Fruit fly (Drosophila melanogaster): ENCODE data around the gene Wnt5.

Wnt5 gene

DNA sequence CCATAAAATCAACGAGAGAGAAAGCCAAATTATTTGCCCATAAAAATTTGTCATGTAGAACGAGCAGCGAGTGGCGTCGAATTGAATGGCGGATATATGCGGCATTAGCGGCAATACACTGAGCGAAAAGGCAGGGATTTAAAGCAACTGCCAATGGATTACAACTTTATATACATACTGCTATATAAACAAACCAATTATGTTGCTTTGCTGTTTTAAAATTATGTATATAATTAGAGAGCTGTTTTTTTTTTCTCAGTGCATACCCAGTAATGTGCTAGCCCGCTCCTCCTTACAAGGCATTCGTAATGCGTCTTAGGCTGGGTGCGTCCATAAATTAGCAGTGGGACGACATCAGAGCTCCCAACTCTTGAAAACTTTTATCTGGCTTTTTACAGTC, 37.3 kb downstream of the Wnt5 start (continued):
- no peak for TF ChIP-seq ems (GFP tag; optimal IDR thresholded peaks at IDR 0.05)
- TF ChIP-seq inv (GFP tag; IDR thresholded peaks at IDR 0.05; ENCODE audit: partially characterized antibody) = no peak
- TF ChIP-seq ATbp (GFP tag; optimal IDR thresholded peaks at IDR 0.05) = no peak
- TF ChIP-seq CG32767 (GFP tag; IDR thresholded peaks at IDR 0.05) = no peak
- TF ChIP-seq Dref (GFP tag; IDR thresholded peaks at IDR 0.05) = no peak
- no peak for TF ChIP-seq otp (GFP tag; IDR thresholded peaks at IDR 0.05)
- TF ChIP-seq grau (tag; optimal IDR thresholded peaks at IDR 0.05) = no peak
- TF ChIP-seq CG2875 (GFP tag; optimal IDR thresholded peaks at IDR 0.05) = no peak
- TF ChIP-seq Dll (GFP tag; IDR thresholded peaks at IDR 0.05; ENCODE audit: partially characterized antibody) = no peak
- no peak for TF ChIP-seq twi (tag; optimal IDR thresholded peaks at IDR 0.05)
- no peak for TF ChIP-seq CG10462 (GFP tag; optimal IDR thresholded peaks at IDR 0.05)
- peak; percentile 62 for TF ChIP-seq lab (GFP tag; optimal IDR thresholded peaks at IDR 0.05)
- no peak for TF ChIP-seq Trl (optimal IDR thresholded peaks at IDR 0.05)
- no peak for TF ChIP-seq Trl (GFP tag; optimal IDR thresholded peaks at IDR 0.05)
- TF ChIP-seq CG2116 (GFP tag; optimal IDR thresholded peaks at IDR 0.05) = no peak
- peak; percentile 23 for TF ChIP-seq tin (GFP tag; optimal IDR thresholded peaks at IDR 0.05)
- TF ChIP-seq CG18599 (GFP tag; optimal IDR thresholded peaks at IDR 0.05) = peak; percentile 71
- no peak for TF ChIP-seq Nf-YC (tag; optimal IDR thresholded peaks at IDR 0.05)
- no peak for TF ChIP-seq mam (GFP tag; optimal IDR thresholded peaks at IDR 0.05)
- TF ChIP-seq kah (GFP tag; optimal IDR thresholded peaks at IDR 0.05) = no peak
- TF ChIP-seq CG10147 (GFP tag; optimal IDR thresholded peaks at IDR 0.05) = no peak
- no peak for TF ChIP-seq CrebB (tag; optimal IDR thresholded peaks at IDR 0.05)
- no peak for TF ChIP-seq bbx (GFP tag; IDR thresholded peaks at IDR 0.05; ENCODE audit: partially characterized antibody)
- no peak for TF ChIP-seq CG1529 (GFP tag; optimal IDR thresholded peaks at IDR 0.05)
- no peak for TF ChIP-seq HLHmδ (GFP tag; optimal IDR thresholded peaks at IDR 0.05)
- no peak for TF ChIP-seq CG7271 (tag; optimal IDR thresholded peaks at IDR 0.05)
- peak; percentile 32 for TF ChIP-seq CG7556 (GFP tag; optimal IDR thresholded peaks at IDR 0.05)
- no peak for TF ChIP-seq gsb (GFP tag; IDR thresholded peaks at IDR 0.05)
- TF ChIP-seq crol (GFP tag; IDR thresholded peaks at IDR 0.05) = no peak
- no peak for TF ChIP-seq CG7987 (GFP tag; optimal IDR thresholded peaks at IDR 0.05)
- no peak for TF ChIP-seq CG33557 (GFP tag; optimal IDR thresholded peaks at IDR 0.05)
- no peak for TF ChIP-seq vvl (GFP tag; IDR thresholded peaks at IDR 0.05)
- TF ChIP-seq Mad (GFP tag; optimal IDR thresholded peaks at IDR 0.05) = no peak
- TF ChIP-seq cato (GFP tag; optimal IDR thresholded peaks at IDR 0.05; ENCODE audit: borderline replicate concordance) = no peak
- TF ChIP-seq gcm (GFP tag; optimal IDR thresholded peaks at IDR 0.05) = no peak
- TF ChIP-seq Lhr (GFP tag; optimal IDR thresholded peaks at IDR 0.05) = no peak
- TF ChIP-seq org-1 (GFP tag; optimal IDR thresholded peaks at IDR 0.05) = peak; percentile 6
- TF ChIP-seq CG4820 (GFP tag; optimal IDR thresholded peaks at IDR 0.05) = no peak
- no peak for TF ChIP-seq sug (tag; optimal IDR thresholded peaks at IDR 0.05)
- TF ChIP-seq Atf-2 (GFP tag; optimal IDR thresholded peaks at IDR 0.05) = no peak
- TF ChIP-seq ranshi (GFP tag; IDR thresholded peaks at IDR 0.05) = no peak
- TF ChIP-seq CG8944 (GFP tag; optimal IDR thresholded peaks at IDR 0.05) = no peak
- no peak for TF ChIP-seq ssp (GFP tag; IDR thresholded peaks at IDR 0.05)
- no peak for TF ChIP-seq stc (GFP tag; IDR thresholded peaks at IDR 0.05)
- no peak for TF ChIP-seq CG18619 (GFP tag; optimal IDR thresholded peaks at IDR 0.05)
- no peak for TF ChIP-seq CG1233 (GFP tag; optimal IDR thresholded peaks at IDR 0.05)
- no peak for TF ChIP-seq Doc2 (GFP tag; IDR thresholded peaks at IDR 0.05)
- TF ChIP-seq grn (GFP tag; optimal IDR thresholded peaks at IDR 0.05) = no peak
- no peak for TF ChIP-seq D19A (tag; optimal IDR thresholded peaks at IDR 0.05)
- TF ChIP-seq CG33213 (GFP tag; optimal IDR thresholded peaks at IDR 0.05) = no peak
- peak; percentile 56 for TF ChIP-seq row (GFP tag; IDR thresholded peaks at IDR 0.05)
- TF ChIP-seq CG11093 (GFP tag; IDR thresholded peaks at IDR 0.05) = no peak

All from whole organism, embryonic.